Worm (Caenorhabditis elegans): Measurements from ENCODE around the gene C46A5.1.

The C46A5.1 gene

ce11 chrIV:7789521-7789949, 25.8 kb downstream of the C46A5.1 start, which contains the start of gene imp-3 (continued):
- peak in 2 of 3 experiments; percentile 31 to 41 for TF ChIP-seq dpl-1 (GFP tag; optimal IDR thresholded peaks at IDR 0.05)
- TF ChIP-seq tbx-2 (tag; optimal IDR thresholded peaks at IDR 0.05) = peak; percentile 37
- TF ChIP-seq nhr-71 (tag; optimal IDR thresholded peaks at IDR 0.05) = peak; percentile 65
- no peak for TF ChIP-seq egl-27 (tag; optimal IDR thresholded peaks at IDR 0.05)
- TF ChIP-seq snu-23 (GFP tag; optimal IDR thresholded peaks at IDR 0.05) = peak; percentile 57
- no peak for TF ChIP-seq lir-3 (tag; optimal IDR thresholded peaks at IDR 0.05; ENCODE audit: poor library complexity)
- no peak for TF ChIP-seq unc-62 (GFP tag; optimal IDR thresholded peaks at IDR 0.05)
- 0 out of 2 replicates have a peak, but pooled peaks have one; percentile 25 for TF ChIP-seq grh-1 (GFP tag; IDR thresholded peaks at IDR 0.05)
- TF ChIP-seq unc-130 (tag; optimal IDR thresholded peaks at IDR 0.05) = peak; percentile 32
- TF ChIP-seq lin-39 (tag; optimal IDR thresholded peaks at IDR 0.05) = no peak
- no peak for TF ChIP-seq pax-3 (tag; optimal IDR thresholded peaks at IDR 0.05)
- no peak for TF ChIP-seq efl-3 (GFP tag; optimal IDR thresholded peaks at IDR 0.05)
- TF ChIP-seq isw-1 (GFP tag; IDR thresholded peaks at IDR 0.05) = no peak
- no peak for TF ChIP-seq sup-37 (GFP tag; optimal IDR thresholded peaks at IDR 0.05)
- TF ChIP-seq sox-4 (tag; optimal IDR thresholded peaks at IDR 0.05) = no peak
- no peak for TF ChIP-seq nhr-12 (tag; optimal IDR thresholded peaks at IDR 0.05)
- TF ChIP-seq aha-1 (tag; optimal IDR thresholded peaks at IDR 0.05) = no peak
- peak; percentile 31 for TF ChIP-seq rnt-1 (tag; optimal IDR thresholded peaks at IDR 0.05)
- TF ChIP-seq mab-9 (GFP tag; IDR thresholded peaks at IDR 0.05) = no peak
- peak; percentile 13 to 62 for TF ChIP-seq lin-35 (GFP tag; optimal IDR thresholded peaks at IDR 0.05)
- TF ChIP-seq nhr-76 (tag; optimal IDR thresholded peaks at IDR 0.05) = no peak
- no peak for TF ChIP-seq pag-3 (tag; optimal IDR thresholded peaks at IDR 0.05; ENCODE audit: borderline replicate concordance, insufficient read depth)
- no peak for TF ChIP-seq fkh-4 (tag; optimal IDR thresholded peaks at IDR 0.05; ENCODE audit: borderline replicate concordance)
- no peak for TF ChIP-seq alr-1 (tag; optimal IDR thresholded peaks at IDR 0.05; ENCODE audit: borderline replicate concordance)
- TF ChIP-seq efl-1 (optimal IDR thresholded peaks at IDR 0.05) = peak; percentile 26 to 42
- peak; percentile 21 to 95 for TF ChIP-seq efl-1 (GFP tag; optimal IDR thresholded peaks at IDR 0.05 in 1 of 2)
- no peak for TF ChIP-seq fkh-8 (tag; optimal IDR thresholded peaks at IDR 0.05)
- TF ChIP-seq mep-1 (tag; optimal IDR thresholded peaks at IDR 0.05) = no peak
- TF ChIP-seq fos-1 (tag; optimal IDR thresholded peaks at IDR 0.05) = no peak
- TF ChIP-seq nhr-85 (tag) = peak; percentile 40
- no peak for TF ChIP-seq lin-13 (GFP tag; optimal IDR thresholded peaks at IDR 0.05)
- no peak for TF ChIP-seq unc-98 (GFP tag; IDR thresholded peaks at IDR 0.05)
- 0 out of 2 replicates have a peak, but pooled peaks have one; percentile 11 for TF ChIP-seq nhr-19 (GFP tag; conservative IDR thresholded peaks at IDR 0.05)
- no peak for TF ChIP-seq pqm-1 (tag; optimal IDR thresholded peaks at IDR 0.05)
- peak in 1 of 2 experiments; percentile 78 for TF ChIP-seq mdl-1 (tag; optimal IDR thresholded peaks at IDR 0.05)
- peak; percentile 55 to 60 for TF ChIP-seq lsy-2 (tag; optimal IDR thresholded peaks at IDR 0.05)
- TF ChIP-seq dsc-1 (tag; optimal IDR thresholded peaks at IDR 0.05) = peak; percentile 18
- TF ChIP-seq ztf-11 (tag; optimal IDR thresholded peaks at IDR 0.05) = no peak

- TF ChIP-seq unc-62 (GFP tag; optimal IDR thresholded peaks at IDR 0.05) = no peak
- TF ChIP-seq fkh-10 (GFP tag; optimal IDR thresholded peaks at IDR 0.05) = no peak
- TF ChIP-seq nhr-90 (tag; optimal IDR thresholded peaks at IDR 0.05; ENCODE audit: poor library complexity) = no peak
- no peak for TF ChIP-seq efl-1 (optimal IDR thresholded peaks at IDR 0.05)
- TF ChIP-seq efl-1 (GFP tag; optimal IDR thresholded peaks at IDR 0.05 in 1 of 2) = peak in 1 of 2 experiments; percentile 72
- no peak for TF ChIP-seq unc-30 (tag; optimal IDR thresholded peaks at IDR 0.05)
These were observed 26.5 kb downstream of the C46A5.1 start for ce11 chrIV:7790151-7790691.

Measured in whole organism, L1 larva.